Fruit fly (Drosophila melanogaster) whole organism, prepupa: ENCODE measurements around the gene ninaE.

Experiments
- Blimp-1 ChIP-seq: fragments of 200-800 bp; sonication (Bioruptor generic); optimal IDR thresholded peaks from 3 replicates; lab custom pipeline; 2017; ENCODE audit warnings: missing biosample characterization, missing genetic modification characterization, mild to moderate bottlenecking, moderate library complexity, missing genetic modification reagents
- CG31627 ChIP-seq: fragments of 200-800 bp; sonication (Bioruptor generic); optimal IDR thresholded peaks from 3 replicates; lab custom pipeline; 2016; ENCODE audit warnings: missing biosample characterization, missing genetic modification characterization
- CG8119 ChIP-seq: fragments of 200-800 bp; sonication (Bioruptor generic); IDR thresholded peaks from 3 replicates; pipeline ENCODE4 v1.3.6; 2022; ENCODE audit warnings: missing biosample characterization, missing genetic modification characterization
- Eip75B ChIP-seq: fragments of 200-800 bp; sonication (Bioruptor generic); optimal IDR thresholded peaks from 3 replicates; lab custom pipeline; 2016; ENCODE audit warnings: missing biosample characterization, missing genetic modification characterization
- Ets96B ChIP-seq: fragments of 200-800 bp; optimal IDR thresholded peaks from 2 replicates; lab custom pipeline; 2019; ENCODE audit warnings: missing biosample characterization, mild to moderate bottlenecking, missing genetic modification characterization, moderate library complexity
- acj6 ChIP-seq: fragments of 200-800 bp; sonication (Bioruptor generic); optimal IDR thresholded peaks from 3 replicates; lab custom pipeline; 2016; ENCODE audit warnings: missing biosample characterization, missing genetic modification characterization
- fkh ChIP-seq: fragments of 200-800 bp; sonication (Bioruptor generic); optimal IDR thresholded peaks from 3 replicates; lab custom pipeline; 2017; ENCODE audit warnings: missing biosample characterization, mild to moderate bottlenecking, missing genetic modification characterization, moderate library complexity
- topi ChIP-seq: fragments of 200-800 bp; sonication (Bioruptor generic); optimal IDR thresholded peaks from 3 replicates; lab custom pipeline; 2016; ENCODE audit warnings: missing biosample characterization, missing genetic modification characterization

- TF ChIP-seq fkh (GFP tag; lab: Kevin White, UChicago), result no peak
- TF ChIP-seq CG8119 (GFP tag; lab: Robert Waterston, UW), result peak; percentile 74
- peak; percentile 67 for TF ChIP-seq Ets96B (tag; lab: Kevin White, UChicago)
- TF ChIP-seq acj6 (GFP tag; lab: Kevin White, UChicago), result peak; percentile 79
- peak; percentile 90 for TF ChIP-seq CG31627
- TF ChIP-seq topi (GFP tag; lab: Kevin White, UChicago), result peak; percentile 79
- peak; percentile 47 for TF ChIP-seq Blimp-1 (GFP tag; lab: Kevin White, UChicago)
- TF ChIP-seq Eip75B (GFP tag; lab: Kevin White, UChicago), result peak; percentile 80
Measured at dm6 chr3R:19863979-19864775, 23.8 kb downstream of the ninaE start, which contains the start of the genes CG4572 and CG4686.
